Fruit fly (Drosophila melanogaster) whole organism, embryonic: ENCODE measurements around the gene CG13694.

Experiments
- Awh ChIP-seq: fragments of 200-800 bp; sonication (Bioruptor generic); IDR thresholded peaks from 2 replicates; pipeline ENCODE4, ENCODE4 v1.3.6; 2022; ENCODE audit warnings: missing biosample characterization, missing genetic modification characterization
- CG10147 ChIP-seq: fragments of 200-800 bp; sonication (Bioruptor generic); optimal IDR thresholded peaks from 2 replicates; lab custom pipeline; 2019; ENCODE audit warnings: missing biosample characterization, mild to moderate bottlenecking, missing genetic modification characterization, moderate library complexity
- CG10274 ChIP-seq: fragments of 200-800 bp; sonication (Bioruptor generic); optimal IDR thresholded peaks from 3 replicates; lab custom pipeline; 2017; ENCODE audit warnings: missing biosample characterization, mild to moderate bottlenecking, missing genetic modification characterization
- CG11247 ChIP-seq: fragments of 200-800 bp; sonication (Bioruptor generic); IDR thresholded peaks from 2 replicates; pipeline ENCODE4 v1.3.6; 2022; ENCODE audit warnings: missing biosample characterization, missing genetic modification characterization
- CG11696 ChIP-seq: fragments of 200-800 bp; sonication (Bioruptor generic); IDR thresholded peaks from 2 replicates; pipeline ENCODE4 v1.3.6; 2022; ENCODE audit warnings: missing biosample characterization, missing genetic modification characterization
- CG12219 ChIP-seq: fragments of 200-800 bp; sonication (Bioruptor generic); optimal IDR thresholded peaks from 3 replicates; lab custom pipeline; 2018; ENCODE audit warnings: missing biosample characterization, mild to moderate bottlenecking, missing genetic modification characterization
- CG12744 ChIP-seq: fragments of 200-800 bp; sonication (Bioruptor generic); optimal IDR thresholded peaks from 2 replicates; lab custom pipeline; 2016; ENCODE audit warnings: missing biosample characterization, missing genetic modification characterization
- CG13296 ChIP-seq: fragments of 200-800 bp; sonication (Bioruptor generic); optimal IDR thresholded peaks from 3 replicates; lab custom pipeline; 2018; ENCODE audit warnings: missing biosample characterization, mild to moderate bottlenecking, missing genetic modification characterization
- CG17328 ChIP-seq: fragments of 200-800 bp; sonication (Bioruptor generic); IDR thresholded peaks from 2 replicates; pipeline ENCODE4 v1.3.6; 2022; ENCODE audit warnings: missing biosample characterization, missing genetic modification characterization
- CG17568 ChIP-seq: fragments of 200-800 bp; sonication (Bioruptor generic); optimal IDR thresholded peaks from 2 replicates; lab custom pipeline; 2018; ENCODE audit warnings: missing biosample characterization, mild to moderate bottlenecking, missing genetic modification characterization, moderate library complexity
- CG17912 ChIP-seq: fragments of 200-800 bp; sonication (Bioruptor generic); optimal IDR thresholded peaks from 2 replicates; lab custom pipeline; 2018; ENCODE audit warnings: missing biosample characterization, mild to moderate bottlenecking, missing genetic modification characterization
- CG18262 ChIP-seq: fragments of 200-800 bp; optimal IDR thresholded peaks from 3 replicates; lab custom pipeline; 2019; ENCODE audit warnings: missing biosample characterization, mild to moderate bottlenecking, missing genetic modification characterization, moderate library complexity
- CG1832 ChIP-seq: fragments of 200-800 bp; sonication (Bioruptor generic); optimal IDR thresholded peaks from 2 replicates; lab custom pipeline; 2017; ENCODE audit warnings: missing biosample characterization, mild to moderate bottlenecking, missing genetic modification characterization, inconsistent platforms
- CG3281 ChIP-seq: fragments of 200-800 bp; sonication (Bioruptor generic); optimal IDR thresholded peaks from 3 replicates; lab custom pipeline; 2017; ENCODE audit warnings: missing biosample characterization, mild to moderate bottlenecking, missing genetic modification characterization
- CG3407 ChIP-seq: fragments of 200-800 bp; sonication (Bioruptor generic); optimal IDR thresholded peaks from 2 replicates; lab custom pipeline; 2018; ENCODE audit warnings: missing biosample characterization, mild to moderate bottlenecking, missing genetic modification characterization
- CG3726 ChIP-seq: fragments of 200-800 bp; sonication (Bioruptor generic); IDR thresholded peaks from 3 replicates; pipeline ENCODE4, ENCODE4 v1.3.6; 2022; ENCODE audit warnings: missing biosample characterization, missing genetic modification characterization
- CG3847 ChIP-seq: fragments of 200-800 bp; sonication (Bioruptor generic); IDR thresholded peaks from 2 replicates; pipeline ENCODE4 v1.3.6; 2022; ENCODE audit warnings: missing biosample characterization, missing genetic modification characterization
- CG6854 ChIP-seq: fragments of 200-800 bp; sonication (Bioruptor generic); optimal IDR thresholded peaks from 3 replicates; lab custom pipeline; 2017; ENCODE audit warnings: missing biosample characterization, mild to moderate bottlenecking, missing genetic modification characterization
- CG7745 ChIP-seq: fragments of 200-800 bp; sonication (Bioruptor generic); optimal IDR thresholded peaks from 2 replicates; lab custom pipeline; 2018; ENCODE audit warnings: missing biosample characterization, mild to moderate bottlenecking, missing genetic modification characterization, moderate library complexity
- CG7963 ChIP-seq: fragments of 200-800 bp; sonication (Bioruptor generic); IDR thresholded peaks from 3 replicates; pipeline ENCODE4 v1.3.6; 2022; ENCODE audit warnings: missing biosample characterization, missing genetic modification characterization; ENCODE audit not compliant: partially characterized antibody
- CG9609 ChIP-seq: fragments of 200-800 bp; sonication (Bioruptor generic); optimal IDR thresholded peaks from 3 replicates; lab custom pipeline; 2016; ENCODE audit warnings: missing biosample characterization, missing genetic modification characterization
- CrebB ChIP-seq: fragments of 200-800 bp; sonication (Bioruptor generic); optimal IDR thresholded peaks from 3 replicates; lab custom pipeline; 2018; ENCODE audit warnings: missing biosample characterization, mild to moderate bottlenecking, missing genetic modification characterization
- Dad ChIP-seq: fragments of 200-800 bp; sonication (Bioruptor generic); optimal IDR thresholded peaks from 3 replicates; lab custom pipeline; 2016; ENCODE audit warnings: missing biosample characterization, missing genetic modification characterization
- E2f2 ChIP-seq: fragments of 200-800 bp; sonication (Bioruptor generic); IDR thresholded peaks from 2 replicates; pipeline ENCODE4 v1.3.6; 2022; ENCODE audit warnings: missing biosample characterization, missing genetic modification characterization
- Hey ChIP-seq: fragments of 200-800 bp; sonication (Bioruptor generic); optimal IDR thresholded peaks from 3 replicates; lab custom pipeline; 2018; ENCODE audit warnings: missing biosample characterization, mild to moderate bottlenecking, missing genetic modification characterization
- NC2β ChIP-seq: fragments of 200-800 bp; sonication (Bioruptor generic); optimal IDR thresholded peaks from 2 replicates; lab custom pipeline; 2016; ENCODE audit warnings: missing biosample characterization, missing genetic modification characterization
- Nf-YB ChIP-seq: fragments of 200-800 bp; sonication (Bioruptor generic); optimal IDR thresholded peaks from 3 replicates; lab custom pipeline; 2019; ENCODE audit warnings: missing biosample characterization, mild to moderate bottlenecking, missing genetic modification characterization, moderate library complexity
- PHDP ChIP-seq: fragments of 200-800 bp; sonication (Bioruptor generic); optimal IDR thresholded peaks from 3 replicates; lab custom pipeline; 2018; ENCODE audit warnings: missing biosample characterization, mild to moderate bottlenecking, missing genetic modification characterization, moderate library complexity
- Rfx ChIP-seq: fragments of 200-800 bp; sonication (Bioruptor generic); IDR thresholded peaks from 2 replicates; pipeline ENCODE4 v1.3.6; 2022; ENCODE audit warnings: missing biosample characterization, missing genetic modification characterization
- YL-1 ChIP-seq: fragments of 200-800 bp; sonication (Bioruptor generic); optimal IDR thresholded peaks from 3 replicates; lab custom pipeline; 2017; ENCODE audit warnings: missing biosample characterization, mild to moderate bottlenecking, missing genetic modification characterization
- ap ChIP-seq: fragments of 200-800 bp; sonication (Bioruptor generic); IDR thresholded peaks from 2 replicates; pipeline ENCODE4 v1.3.6; 2022; ENCODE audit warnings: missing biosample characterization, missing genetic modification characterization
- ato ChIP-seq: fragments of 200-800 bp; sonication (Bioruptor generic); IDR thresholded peaks from 2 replicates; pipeline ENCODE4 v1.3.6; 2022; ENCODE audit warnings: missing biosample characterization, missing genetic modification characterization; ENCODE audit not compliant: partially characterized antibody
- bigmax ChIP-seq: fragments of 200-800 bp; sonication (Bioruptor generic); optimal IDR thresholded peaks from 2 replicates; lab custom pipeline; 2018; ENCODE audit warnings: missing biosample characterization, mild to moderate bottlenecking, missing genetic modification characterization
- cato ChIP-seq: fragments of 200-800 bp; sonication (Bioruptor generic); optimal IDR thresholded peaks from 2 replicates; lab custom pipeline; 2016; ENCODE audit warnings: missing biosample characterization, missing genetic modification characterization, borderline replicate concordance
- crc ChIP-seq: fragments of 200-800 bp; sonication (Bioruptor generic); optimal IDR thresholded peaks from 2 replicates; lab custom pipeline; 2016; ENCODE audit warnings: missing biosample characterization, missing genetic modification characterization
- esg ChIP-seq: fragments of 200-800 bp; sonication (Bioruptor generic); conservative IDR thresholded peaks from 2 replicates; pipeline ENCODE4 v1.3.6; 2022; ENCODE audit warnings: missing biosample characterization, missing genetic modification characterization
- fd102C ChIP-seq: fragments of 200-800 bp; sonication (Bioruptor generic); optimal IDR thresholded peaks from 2 replicates; lab custom pipeline; 2018; ENCODE audit warnings: missing biosample characterization, mild to moderate bottlenecking, missing genetic modification characterization, moderate library complexity
- gfzf ChIP-seq: fragments of 200-800 bp; sonication (Bioruptor generic); optimal IDR thresholded peaks from 2 replicates; lab custom pipeline; 2016; ENCODE audit warnings: missing biosample characterization, mild to moderate bottlenecking, missing genetic modification characterization, moderate library complexity
- nom ChIP-seq: fragments of 200-800 bp; sonication (Bioruptor generic); optimal IDR thresholded peaks from 2 replicates; lab custom pipeline; 2017; ENCODE audit warnings: missing biosample characterization, missing genetic modification characterization, mild to moderate bottlenecking, moderate library complexity, missing genetic modification reagents
- onecut ChIP-seq: fragments of 200-800 bp; sonication (Bioruptor generic); IDR thresholded peaks from 2 replicates; pipeline ENCODE4 v1.3.6; 2022; ENCODE audit warnings: missing biosample characterization, missing genetic modification characterization
- phol ChIP-seq: fragments of 200-800 bp; sonication (Bioruptor generic); optimal IDR thresholded peaks from 3 replicates; lab custom pipeline; 2018; ENCODE audit warnings: missing biosample characterization, mild to moderate bottlenecking, missing genetic modification characterization, moderate library complexity
- ro ChIP-seq: fragments of 200-800 bp; sonication (Bioruptor generic); IDR thresholded peaks from 2 replicates; pipeline ENCODE4 v1.3.6; 2022; ENCODE audit warnings: missing biosample characterization, missing genetic modification characterization
- schlank ChIP-seq: fragments of 200-800 bp; sonication (Bioruptor generic); optimal IDR thresholded peaks from 2 replicates; lab custom pipeline; 2018; ENCODE audit warnings: missing biosample characterization, mild to moderate bottlenecking, missing genetic modification characterization
- sob ChIP-seq: fragments of 200-800 bp; sonication (Bioruptor generic); IDR thresholded peaks from 2 replicates; pipeline ENCODE4 v1.3.6; 2022; ENCODE audit warnings: missing biosample characterization, missing genetic modification characterization
- sr ChIP-seq: fragments of 200-800 bp; sonication (Bioruptor generic); IDR thresholded peaks from 3 replicates; pipeline ENCODE4 v1.3.6; 2022; ENCODE audit warnings: missing biosample characterization, missing genetic modification characterization
- tll ChIP-seq, 2 experiments: fragments of 200-800 bp in 1 of 2; fragments of >200 bp in 1 of 2; sonication (Bioruptor generic) in 1 of 2; optimal IDR thresholded peaks; 2 replicates each; lab custom pipeline; 2017 to 2019; ENCODE audit warnings: missing biosample characterization in 2 of 2, missing genetic modification characterization in 2 of 2, mild to moderate bottlenecking in 1 of 2, moderate library complexity in 1 of 2
- tup ChIP-seq: fragments of 200-800 bp; sonication (Bioruptor generic); optimal IDR thresholded peaks from 2 replicates; lab custom pipeline; 2016; ENCODE audit warnings: missing biosample characterization, mild to moderate bottlenecking, missing genetic modification characterization, moderate library complexity
- vfl ChIP-seq: fragments of 200-800 bp; sonication (Bioruptor generic); optimal IDR thresholded peaks from 2 replicates; lab custom pipeline; 2016; ENCODE audit warnings: missing biosample characterization, missing genetic modification characterization
- yki ChIP-seq: fragments of >200 bp; optimal IDR thresholded peaks from 3 replicates; lab custom pipeline; 2018

Gene CG13694

DNA sequence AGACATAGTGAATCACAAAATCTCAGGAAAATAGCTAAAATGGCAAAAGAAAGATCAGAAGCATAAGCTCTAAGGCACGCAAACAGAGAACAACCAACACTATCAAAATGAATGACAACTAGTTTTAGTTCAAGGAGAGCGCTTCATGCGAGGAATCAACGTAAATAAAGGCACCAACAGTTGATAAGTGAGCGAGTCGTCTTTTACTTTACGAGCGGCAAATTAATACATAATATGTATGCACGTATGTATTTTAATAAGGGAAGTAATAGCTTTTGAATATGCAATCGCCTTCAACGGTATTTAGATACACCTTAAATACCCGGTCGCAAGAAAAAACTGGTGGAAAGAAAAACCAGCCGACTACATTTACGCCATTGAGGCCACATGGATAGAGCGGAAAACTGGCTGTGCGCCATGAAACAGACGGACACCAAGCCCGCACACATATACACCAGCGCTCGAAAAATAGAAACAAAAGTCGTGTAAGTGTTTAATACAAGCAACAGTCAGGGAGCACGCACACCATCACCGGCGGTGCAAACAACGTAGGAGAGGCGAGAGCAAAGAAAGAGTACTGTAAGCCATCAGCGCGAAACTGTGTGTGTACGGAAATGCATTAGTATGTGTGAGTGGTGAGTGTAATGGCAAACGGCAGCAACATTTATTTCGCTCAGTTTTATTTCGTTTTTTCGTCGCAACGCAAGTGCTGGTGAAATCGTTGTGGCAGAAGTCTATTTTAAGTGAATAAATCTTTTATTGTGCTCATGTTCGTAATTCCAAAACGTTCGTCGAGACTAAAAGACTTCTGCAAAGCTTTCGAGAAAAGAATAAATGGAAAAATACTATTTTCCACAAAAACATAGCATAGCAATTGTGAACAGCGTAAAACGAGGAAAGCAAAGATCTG lies 49.7 kb downstream of the CG13694 start, which contains the start of gene dbr (continued):
- TF ChIP-seq CG12744 (GFP tag; lab: Kevin White, UChicago) (peak; percentile 38), ap (GFP tag; lab: Robert Waterston, UW) (no peak), CG7745 (tag; lab: Kevin White, UChicago) (no peak), Rfx (peak; percentile 52; the same call in 1 of the 2 replicates), Nf-YB (GFP tag; lab: Kevin White, UChicago) (no peak), fd102C (GFP tag; lab: Kevin White, UChicago) (no peak), CG3847 (GFP tag; lab: Robert Waterston, UW) (no peak), yki (peak; percentile 0), CG6854 (GFP tag; lab: Kevin White, UChicago) (no peak), Hey (tag; lab: Kevin White, UChicago) (peak; percentile 26), CG3407 (GFP tag; lab: Kevin White, UChicago) (no peak), bigmax (GFP tag; lab: Kevin White, UChicago) (no peak), onecut (GFP tag; lab: Robert Waterston, UW) (0 out of 2 replicates have a peak, but pooled peaks have one; percentile 8), sr (GFP tag; lab: Robert Waterston, UW) (no peak), CrebB (peak; percentile 36), NC2β (GFP tag; lab: Kevin White, UChicago) (no peak), CG18262 (tag; lab: Kevin White, UChicago) (peak; percentile 1), CG11247 (GFP tag; lab: Robert Waterston, UW) (no peak), tll (GFP tag; optimal IDR thresholded peaks at IDR 0.05; lab: Kevin White, UChicago) (no peak), sob (GFP tag; lab: Robert Waterston, UW) (0 out of 2 replicates have a peak, but pooled peaks have one; percentile 32), CG3726 (GFP tag; lab: Robert Waterston, UW) (no peak), ro (GFP tag; lab: Robert Waterston, UW) (no peak), CG1832 (no peak), CG17912 (GFP tag; lab: Kevin White, UChicago) (peak; percentile 50), CG17328 (GFP tag; lab: Robert Waterston, UW) (no peak), CG3281 (no peak), CG13296 (peak; percentile 50), PHDP (tag; lab: Kevin White, UChicago) (no peak), phol (peak; percentile 61), CG7963 (GFP tag; lab: Robert Waterston, UW) (no peak), crc (no peak), vfl (GFP tag; lab: Kevin White, UChicago) (no peak), CG9609 (GFP tag; lab: Kevin White, UChicago) (no peak), tup (GFP tag; lab: Kevin White, UChicago) (no peak), esg (no peak), CG10274 (GFP tag; lab: Kevin White, UChicago) (no peak), Awh (GFP tag; lab: Robert Waterston, UW) (no peak), nom (peak; percentile 85), gfzf (GFP tag; lab: Kevin White, UChicago) (no peak), schlank (tag; lab: Kevin White, UChicago) (no peak), CG17568 (peak; percentile 2), ato (GFP tag; lab: Robert Waterston, UW) (no peak), CG11696 (no peak), Dad (no peak), E2f2 (GFP tag; lab: Robert Waterston, UW) (no peak), cato (GFP tag; lab: Kevin White, UChicago) (no peak), CG10147 (GFP tag; lab: Kevin White, UChicago) (no peak), YL-1 (peak; percentile 35), CG12219 (no peak)
